Fruit fly (Drosophila melanogaster) whole organism, embryonic: ENCODE data around the gene CG15358.

Experiments
- Antp ChIP-seq: fragments of 200-800 bp; sonication (Bioruptor generic); optimal IDR thresholded peaks from 3 replicates; lab custom pipeline; 2016; ENCODE audit warnings: missing biosample characterization, missing genetic modification characterization
- Atf6 ChIP-seq: fragments of 200-800 bp; sonication (Bioruptor generic); IDR thresholded peaks from 2 replicates; pipeline ENCODE4 v1.3.6; 2022; ENCODE audit warnings: missing biosample characterization, missing genetic modification characterization
- CG10147 ChIP-seq: fragments of 200-800 bp; sonication (Bioruptor generic); optimal IDR thresholded peaks from 2 replicates; lab custom pipeline; 2019; ENCODE audit warnings: missing biosample characterization, mild to moderate bottlenecking, missing genetic modification characterization, moderate library complexity
- CG1024 ChIP-seq: fragments of 200-800 bp; sonication (Bioruptor generic); IDR thresholded peaks from 2 replicates; pipeline ENCODE4 v1.3.6; 2022; ENCODE audit warnings: missing biosample characterization, missing genetic modification characterization
- CG10366 ChIP-seq: fragments of 200-800 bp; sonication (Bioruptor generic); IDR thresholded peaks from 2 replicates; pipeline ENCODE4 v1.3.6; 2022; ENCODE audit warnings: missing biosample characterization, missing genetic modification characterization
- CG10654 ChIP-seq: fragments of 200-800 bp; sonication (Bioruptor generic); optimal IDR thresholded peaks from 2 replicates; lab custom pipeline; 2016; ENCODE audit warnings: missing biosample characterization, missing genetic modification characterization
- CG10959 ChIP-seq: fragments of 200-800 bp; sonication (Bioruptor generic); IDR thresholded peaks from 2 replicates; pipeline ENCODE4 v1.3.6; 2022; ENCODE audit warnings: missing biosample characterization, missing genetic modification characterization
- CG10979 ChIP-seq: fragments of 200-800 bp; sonication (Bioruptor generic); optimal IDR thresholded peaks from 2 replicates; lab custom pipeline; 2018; ENCODE audit warnings: missing biosample characterization, mild to moderate bottlenecking, missing genetic modification characterization, moderate library complexity
- CG11504 ChIP-seq: fragments of 200-800 bp; sonication (Bioruptor generic); optimal IDR thresholded peaks from 3 replicates; lab custom pipeline; 2019; ENCODE audit warnings: missing biosample characterization, mild to moderate bottlenecking, missing genetic modification characterization, moderate library complexity
- CG12155 ChIP-seq: fragments of 200-800 bp; sonication (Bioruptor generic); optimal IDR thresholded peaks from 3 replicates; lab custom pipeline; 2016; ENCODE audit warnings: missing biosample characterization, missing genetic modification characterization
- CG13424 ChIP-seq: fragments of 200-800 bp; sonication (Bioruptor generic); optimal IDR thresholded peaks from 2 replicates; lab custom pipeline; 2019; ENCODE audit warnings: missing biosample characterization, mild to moderate bottlenecking, missing genetic modification characterization, moderate library complexity
- CG14860 ChIP-seq: fragments of 200-800 bp; sonication (Bioruptor generic); IDR thresholded peaks from 3 replicates; pipeline ENCODE4 v1.3.6; 2022; ENCODE audit warnings: missing biosample characterization, missing genetic modification characterization; ENCODE audit not compliant: partially characterized antibody
- CG16779 ChIP-seq: fragments of 200-800 bp; sonication (Bioruptor generic); IDR thresholded peaks from 2 replicates; pipeline ENCODE4 v1.3.6; 2022; ENCODE audit warnings: missing biosample characterization, missing genetic modification characterization
- CG18476 ChIP-seq: fragments of 200-800 bp; sonication (Bioruptor generic); optimal IDR thresholded peaks from 2 replicates; lab custom pipeline; 2016; ENCODE audit warnings: missing biosample characterization, mild to moderate bottlenecking, missing genetic modification characterization
- CG2678 ChIP-seq: fragments of 200-800 bp; sonication (Bioruptor generic); optimal IDR thresholded peaks from 3 replicates; lab custom pipeline; 2019; ENCODE audit warnings: missing biosample characterization, mild to moderate bottlenecking, missing genetic modification characterization, moderate library complexity
- CG2889 ChIP-seq: fragments of 200-800 bp; sonication (Bioruptor generic); IDR thresholded peaks from 3 replicates; pipeline ENCODE4 v1.3.6; 2022; ENCODE audit warnings: missing biosample characterization, missing genetic modification characterization
- CG30431 ChIP-seq: fragments of 200-800 bp; sonication (Bioruptor generic); optimal IDR thresholded peaks from 2 replicates; lab custom pipeline; 2017; ENCODE audit warnings: missing biosample characterization, missing genetic modification characterization
- CG32767 ChIP-seq: fragments of 200-800 bp; sonication (Bioruptor generic); IDR thresholded peaks from 2 replicates; pipeline ENCODE4 v1.3.6; 2022; ENCODE audit warnings: missing biosample characterization, missing genetic modification characterization
- CG3281 ChIP-seq: fragments of 200-800 bp; sonication (Bioruptor generic); optimal IDR thresholded peaks from 3 replicates; lab custom pipeline; 2017; ENCODE audit warnings: missing biosample characterization, mild to moderate bottlenecking, missing genetic modification characterization
- CG3847 ChIP-seq: fragments of 200-800 bp; sonication (Bioruptor generic); IDR thresholded peaks from 2 replicates; pipeline ENCODE4 v1.3.6; 2022; ENCODE audit warnings: missing biosample characterization, missing genetic modification characterization
- CG6683 ChIP-seq: fragments of 200-800 bp; sonication (Bioruptor generic); optimal IDR thresholded peaks from 2 replicates; lab custom pipeline; 2017; ENCODE audit warnings: missing biosample characterization, mild to moderate bottlenecking, missing genetic modification characterization, missing genetic modification reagents
- CG7357 ChIP-seq: fragments of 200-800 bp; sonication (Bioruptor generic); IDR thresholded peaks from 3 replicates; pipeline ENCODE4 v1.3.6; 2022; ENCODE audit warnings: missing biosample characterization, missing genetic modification characterization
- CG7786 ChIP-seq: fragments of 200-800 bp; sonication (Bioruptor generic); optimal IDR thresholded peaks from 2 replicates; lab custom pipeline; 2016; ENCODE audit warnings: missing biosample characterization, missing genetic modification characterization
- CG8944 ChIP-seq: fragments of 200-800 bp; sonication (Bioruptor generic); optimal IDR thresholded peaks from 3 replicates; lab custom pipeline; 2016; ENCODE audit warnings: missing biosample characterization, missing genetic modification characterization
- CoRest ChIP-seq: fragments of 200-800 bp; sonication (Bioruptor generic); optimal IDR thresholded peaks from 3 replicates; lab custom pipeline; 2018; ENCODE audit warnings: missing biosample characterization, mild to moderate bottlenecking, missing genetic modification characterization, moderate library complexity
- Fer1 ChIP-seq: fragments of 200-800 bp; sonication (Bioruptor generic); optimal IDR thresholded peaks from 2 replicates; lab custom pipeline; 2017; ENCODE audit warnings: missing biosample characterization, mild to moderate bottlenecking, missing genetic modification characterization
- Lpt ChIP-seq: fragments of >200 bp; optimal IDR thresholded peaks from 2 replicates; lab custom pipeline; 2018; ENCODE audit warnings: missing biosample characterization, missing genetic modification characterization
- Max ChIP-seq: fragments of 200-800 bp; sonication (Bioruptor generic); optimal IDR thresholded peaks from 2 replicates; lab custom pipeline; 2016; ENCODE audit warnings: missing biosample characterization, mild to moderate bottlenecking, missing genetic modification characterization
- Meics ChIP-seq: fragments of 200-800 bp; sonication (Bioruptor generic); optimal IDR thresholded peaks from 2 replicates; lab custom pipeline; 2017; ENCODE audit warnings: missing biosample characterization, mild to moderate bottlenecking, missing genetic modification characterization
- Neu2 ChIP-seq: fragments of 200-800 bp; sonication (Bioruptor generic); optimal IDR thresholded peaks from 3 replicates; lab custom pipeline; 2016; ENCODE audit warnings: missing biosample characterization, missing genetic modification characterization, borderline replicate concordance
- abd-A ChIP-seq: fragments of 200-800 bp; sonication (Bioruptor generic); optimal IDR thresholded peaks from 3 replicates; lab custom pipeline; 2019; ENCODE audit warnings: missing biosample characterization, mild to moderate bottlenecking, missing genetic modification characterization, moderate library complexity
- chif ChIP-seq, 2 experiments: fragments of 200-800 bp; sonication (Bioruptor generic); optimal IDR thresholded peaks; 3 replicates each; lab custom pipeline; 2016; ENCODE audit warnings: missing biosample characterization in 2 of 2, missing genetic modification characterization in 2 of 2
- crp ChIP-seq, 2 experiments: fragments of 200-800 bp; sonication (Bioruptor generic); optimal IDR thresholded peaks; 2 replicates in 1 of 2; 3 replicates in 1 of 2; lab custom pipeline; 2017; ENCODE audit warnings: missing biosample characterization in 2 of 2, missing genetic modification characterization in 2 of 2, mild to moderate bottlenecking in 1 of 2, moderate library complexity in 1 of 2
- fu2 ChIP-seq: fragments of 200-800 bp; sonication (Bioruptor generic); optimal IDR thresholded peaks from 2 replicates; lab custom pipeline; 2016; ENCODE audit warnings: missing biosample characterization, missing genetic modification characterization
- gfzf ChIP-seq: fragments of 200-800 bp; sonication (Bioruptor generic); optimal IDR thresholded peaks from 2 replicates; lab custom pipeline; 2016; ENCODE audit warnings: missing biosample characterization, mild to moderate bottlenecking, missing genetic modification characterization, moderate library complexity
- grau ChIP-seq: fragments of 200-800 bp; optimal IDR thresholded peaks from 3 replicates; lab custom pipeline; 2019; ENCODE audit warnings: missing biosample characterization, mild to moderate bottlenecking, missing genetic modification characterization, moderate library complexity
- hkb ChIP-seq, 2 experiments: fragments of 200-800 bp in 1 of 2; fragments of >200 bp in 1 of 2; sonication (Bioruptor generic) in 1 of 2; IDR thresholded peaks in 1 of 2; optimal IDR thresholded peaks in 1 of 2; 2 replicates each; pipeline versions ENCODE4 v1.3.6 to Lab custom; 2017 to 2022; ENCODE audit warnings: missing biosample characterization in 1 of 2, missing genetic modification characterization in 1 of 2
- lola ChIP-seq, 3 experiments: fragments of >200 bp in 2 of 3; fragments of 200-800 bp in 1 of 3; sonication (Bioruptor generic) in 1 of 3; optimal IDR thresholded peaks; 2 replicates each; lab custom pipeline; 2017 to 2019; ENCODE audit warnings: missing biosample characterization in 3 of 3, missing genetic modification characterization in 3 of 3, mild to moderate bottlenecking in 1 of 3, moderate library complexity in 1 of 3
- onecut ChIP-seq: fragments of 200-800 bp; sonication (Bioruptor generic); IDR thresholded peaks from 2 replicates; pipeline ENCODE4 v1.3.6; 2022; ENCODE audit warnings: missing biosample characterization, missing genetic modification characterization
- phol ChIP-seq: fragments of 200-800 bp; sonication (Bioruptor generic); optimal IDR thresholded peaks from 3 replicates; lab custom pipeline; 2018; ENCODE audit warnings: missing biosample characterization, mild to moderate bottlenecking, missing genetic modification characterization, moderate library complexity
- prd ChIP-seq, 3 experiments: fragments of >200 bp in 2 of 3; fragments of 200-800 bp in 1 of 3; sonication (Bioruptor generic) in 1 of 3; optimal IDR thresholded peaks in 2 of 3; IDR thresholded peaks in 1 of 3; 2 replicates in 2 of 3; 3 replicates in 1 of 3; pipeline versions ENCODE4 v1.3.6 to Lab custom; 2017 to 2022; ENCODE audit warnings: missing biosample characterization in 1 of 3, missing genetic modification characterization in 1 of 3
- row ChIP-seq: fragments of 200-800 bp; sonication (Bioruptor generic); IDR thresholded peaks from 3 replicates; pipeline ENCODE4 v1.3.6; 2022; ENCODE audit warnings: missing biosample characterization, missing genetic modification characterization
- salm ChIP-seq: fragments of 200-800 bp; sonication (Bioruptor generic); optimal IDR thresholded peaks from 2 replicates; lab custom pipeline; 2018; ENCODE audit warnings: missing biosample characterization, mild to moderate bottlenecking, missing genetic modification characterization
- sc ChIP-seq, 3 experiments: fragments of >200 bp in 2 of 3; fragments of 200-800 bp in 1 of 3; sonication (Bioruptor generic) in 1 of 3; optimal IDR thresholded peaks; 2 replicates in 2 of 3; 3 replicates in 1 of 3; lab custom pipeline; 2017; ENCODE audit warnings: mild to moderate bottlenecking in 1 of 3, missing biosample characterization in 1 of 3, missing genetic modification characterization in 1 of 3, missing genetic modification reagents in 1 of 3
- schlank ChIP-seq: fragments of 200-800 bp; sonication (Bioruptor generic); optimal IDR thresholded peaks from 2 replicates; lab custom pipeline; 2018; ENCODE audit warnings: missing biosample characterization, mild to moderate bottlenecking, missing genetic modification characterization
- ttk ChIP-seq: fragments of 200-800 bp; sonication (Bioruptor generic); IDR thresholded peaks from 2 replicates; pipeline ENCODE4 v2.1.2; 2022; ENCODE audit warnings: missing biosample characterization, missing genetic modification characterization
- tx ChIP-seq: fragments of 200-800 bp; sonication (Bioruptor generic); optimal IDR thresholded peaks from 2 replicates; lab custom pipeline; 2016; ENCODE audit warnings: missing biosample characterization, missing genetic modification characterization

CG15358 gene

DNA sequence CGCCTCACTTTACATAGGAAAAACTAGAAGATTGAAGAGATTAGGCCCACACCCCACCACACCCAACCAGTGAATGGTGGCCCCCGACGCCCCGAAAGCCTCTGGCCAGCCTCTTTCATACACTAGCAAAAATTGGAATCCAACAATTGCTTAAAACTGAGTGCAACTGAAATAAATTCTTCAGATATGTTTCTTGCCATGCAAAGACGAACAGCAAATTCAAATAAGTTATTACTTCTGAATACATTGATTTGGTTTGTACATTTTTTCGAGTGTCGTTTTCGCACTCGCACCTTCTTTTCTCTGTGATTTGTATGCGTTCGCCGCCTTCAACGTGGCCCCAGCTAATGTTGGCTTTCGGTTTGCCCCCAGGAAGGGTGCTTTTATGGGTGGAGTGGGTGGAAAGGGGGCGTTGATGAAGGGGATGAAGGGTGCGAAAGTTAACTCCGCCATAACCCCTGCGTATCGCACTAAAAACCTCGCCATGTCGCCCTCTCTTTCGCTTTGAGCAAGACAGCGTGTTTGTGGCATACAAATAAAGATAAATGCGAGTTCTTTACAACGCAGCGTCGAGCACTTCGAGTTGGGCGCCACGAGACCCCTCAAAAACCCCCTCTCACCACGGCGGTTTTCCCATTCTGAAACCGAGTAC is 45.2 kb downstream of the CG15358 start (continued):
- TF ChIP-seq ttk (GFP tag; lab: Robert Waterston, UW) (peak; percentile 14; the same call in 1 of the 2 replicates), Max (GFP tag; lab: Kevin White, UChicago) (no peak), phol (peak; percentile 7), CG7357 (GFP tag; lab: Robert Waterston, UW) (0 out of 3 replicates have a peak, but pooled peaks have one; percentile 9), schlank (tag; lab: Kevin White, UChicago) (peak; percentile 24), CG1024 (GFP tag; lab: Robert Waterston, UW) (0 out of 2 replicates have a peak, but pooled peaks have one; percentile 31), tx (peak; percentile 4), grau (tag; lab: Kevin White, UChicago) (peak; percentile 47), CG6683 (GFP tag; lab: Kevin White, UChicago) (peak; percentile 8), CG8944 (no peak), CG10147 (GFP tag; lab: Kevin White, UChicago) (peak; percentile 46), CG18476 (GFP tag; lab: Kevin White, UChicago) (no peak), gfzf (GFP tag; lab: Kevin White, UChicago) (no peak), CG11504 (tag; lab: Kevin White, UChicago) (peak; percentile 56), sc (optimal IDR thresholded peaks at IDR 0.05; lab: Kevin White, UChicago) (no peak), sc (GFP tag; optimal IDR thresholded peaks at IDR 0.05; lab: Kevin White, UChicago) (no peak), CG3281 (GFP tag; lab: Kevin White, UChicago) (peak; percentile 62), Meics (GFP tag; lab: Kevin White, UChicago) (peak; percentile 50), CG10366 (GFP tag; lab: Robert Waterston, UW) (peak; percentile 42), hkb (optimal IDR thresholded peaks at IDR 0.05; lab: Kevin White, UChicago) (no peak), hkb (GFP tag; IDR thresholded peaks at IDR 0.05; lab: Robert Waterston, UW) (0 out of 2 replicates have a peak, but pooled peaks have one; percentile 45), CG10959 (GFP tag; lab: Robert Waterston, UW) (no peak), CG2678 (tag; lab: Kevin White, UChicago) (peak; percentile 54), prd (optimal IDR thresholded peaks at IDR 0.05; lab: Kevin White, UChicago) (no peak), prd (GFP tag; IDR thresholded peaks at IDR 0.05; lab: Robert Waterston, UW) (peak; percentile 52; the same call in 1 of the 3 replicates), Atf6 (GFP tag; lab: Robert Waterston, UW) (peak; percentile 44; the same call in 1 of the 2 replicates), CG7786 (GFP tag; lab: Kevin White, UChicago) (peak; percentile 38), chif (GFP tag; optimal IDR thresholded peaks at IDR 0.05; lab: Kevin White, UChicago) (no peak), CoRest (tag; lab: Kevin White, UChicago) (peak; percentile 42), CG13424 (peak; percentile 51), CG3847 (GFP tag; lab: Robert Waterston, UW) (0 out of 2 replicates have a peak, but pooled peaks have one; percentile 31), Lpt (GFP tag; lab: Kevin White, UChicago) (no peak)
- TF ChIP-seq, all 482 proteins: peak for 132

DNA sequence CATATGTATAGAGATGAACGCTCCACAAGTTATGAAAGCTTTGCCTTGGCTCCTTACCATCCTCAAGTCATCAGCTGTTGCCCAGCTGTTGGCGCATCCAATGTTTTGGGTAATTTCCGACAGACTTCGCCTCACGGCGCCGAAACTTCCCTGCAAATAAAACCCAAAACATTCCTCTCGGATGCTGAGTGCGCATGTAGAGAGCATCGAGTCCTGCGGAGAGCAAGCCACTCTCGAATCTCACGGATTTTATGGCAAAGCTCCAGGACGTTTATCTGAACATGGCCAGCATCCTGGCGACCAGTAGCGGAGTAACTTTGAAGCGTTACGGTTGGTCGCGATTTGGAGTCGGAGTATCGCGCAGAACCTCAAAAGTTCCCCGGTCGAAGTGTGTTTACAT is 46.8 kb downstream of the CG15358 start, which contains the start of gene wry:
TSS of gene wry (plus strand) at position 301 of the 400 bp plus-strand sequence.
- TF ChIP-seq CG11504 (tag; lab: Kevin White, UChicago) (peak; percentile 48), abd-A (tag; lab: Kevin White, UChicago) (peak; percentile 42), fu2 (GFP tag; lab: Kevin White, UChicago) (no peak), CG10654 (no peak), CG16779 (GFP tag; lab: Robert Waterston, UW) (peak; percentile 55; the same call in 1 of the 2 replicates), onecut (no peak), Antp (no peak), crp (GFP tag; optimal IDR thresholded peaks at IDR 0.05; lab: Kevin White, UChicago) (peak in 1 of 2 experiments; percentile 43), CG30431 (no peak), row (GFP tag; lab: Robert Waterston, UW) (no peak), CG32767 (no peak), CG14860 (no peak), Neu2 (GFP tag; lab: Kevin White, UChicago) (no peak), CG2889 (no peak), CG12155 (no peak), salm (tag; lab: Kevin White, UChicago) (no peak), Fer1 (GFP tag; lab: Kevin White, UChicago) (no peak), CG10979 (tag; lab: Kevin White, UChicago) (no peak), lola (GFP tag; optimal IDR thresholded peaks at IDR 0.05; lab: Kevin White, UChicago) (no peak)
